Fruit fly (Drosophila melanogaster) Kc167 (cell line): ENCODE results near the gene Cln7.

Experiments used
- Myc ChIP-seq: fragments of >200 bp; optimal IDR thresholded peaks from 2 replicates; lab custom pipeline; 2017; ENCODE audit warnings: missing external identifiers
- Sin3A ChIP-seq: fragments of >200 bp; optimal IDR thresholded peaks from 2 replicates; lab custom pipeline; 2018; ENCODE audit warnings: missing external identifiers
- h ChIP-seq: fragments of >200 bp; optimal IDR thresholded peaks from 3 replicates; lab custom pipeline; 2018; ENCODE audit warnings: missing external identifiers
- psq ChIP-seq: fragments of >200 bp; optimal IDR thresholded peaks from 2 replicates; lab custom pipeline; 2017; ENCODE audit warnings: missing external identifiers

dm6 chr3L:7390442-7390841 lies 45.5 kb upstream of the Cln7 start, which contains the start of gene CG8563:
- TF ChIP-seq psq (lab: Kevin White, UChicago) (no peak), h (no peak), Sin3A (no peak), Myc (no peak)
